Fruit fly (Drosophila melanogaster) whole organism, embryonic: ENCODE data around the gene Gale.

Experiments used
- ATbp ChIP-seq: fragments of 200-800 bp; sonication (Bioruptor generic); optimal IDR thresholded peaks from 2 replicates; lab custom pipeline; 2017; ENCODE audit warnings: missing biosample characterization, mild to moderate bottlenecking, missing genetic modification characterization, missing genetic modification reagents
- Awh ChIP-seq: fragments of 200-800 bp; sonication (Bioruptor generic); IDR thresholded peaks from 2 replicates; pipeline ENCODE4, ENCODE4 v1.3.6; 2022; ENCODE audit warnings: missing biosample characterization, missing genetic modification characterization
- BtbVII ChIP-seq: fragments of 200-800 bp; sonication (Bioruptor generic); optimal IDR thresholded peaks from 3 replicates; lab custom pipeline; 2017; ENCODE audit warnings: missing biosample characterization, mild to moderate bottlenecking, missing genetic modification characterization
- CG1024 ChIP-seq: fragments of 200-800 bp; sonication (Bioruptor generic); IDR thresholded peaks from 2 replicates; pipeline ENCODE4 v1.3.6; 2022; ENCODE audit warnings: missing biosample characterization, missing genetic modification characterization
- CG12071 ChIP-seq: fragments of 200-800 bp; sonication (Bioruptor generic); optimal IDR thresholded peaks from 3 replicates; lab custom pipeline; 2018; ENCODE audit warnings: missing biosample characterization, mild to moderate bottlenecking, missing genetic modification characterization
- CG12942 ChIP-seq: fragments of 200-800 bp; sonication (Bioruptor generic); optimal IDR thresholded peaks from 3 replicates; lab custom pipeline; 2016; ENCODE audit warnings: missing biosample characterization, missing genetic modification characterization
- CG14860 ChIP-seq: fragments of 200-800 bp; sonication (Bioruptor generic); IDR thresholded peaks from 3 replicates; pipeline ENCODE4 v1.3.6; 2022; ENCODE audit warnings: missing biosample characterization, missing genetic modification characterization; ENCODE audit not compliant: partially characterized antibody
- CG15011 ChIP-seq: fragments of 200-800 bp; sonication (Bioruptor generic); optimal IDR thresholded peaks from 3 replicates; lab custom pipeline; 2018; ENCODE audit warnings: missing biosample characterization, mild to moderate bottlenecking, missing genetic modification characterization
- CG15479 ChIP-seq: fragments of 200-800 bp; sonication (Bioruptor generic); optimal IDR thresholded peaks from 3 replicates; lab custom pipeline; 2019; ENCODE audit warnings: missing biosample characterization, mild to moderate bottlenecking, missing genetic modification characterization, moderate library complexity
- CG1603 ChIP-seq: fragments of 200-800 bp; sonication (Bioruptor generic); optimal IDR thresholded peaks from 2 replicates; lab custom pipeline; 2019; ENCODE audit warnings: missing biosample characterization, mild to moderate bottlenecking, missing genetic modification characterization, moderate library complexity
- CG17385 ChIP-seq: fragments of 200-800 bp; sonication (Bioruptor generic); optimal IDR thresholded peaks from 3 replicates; lab custom pipeline; 2018; ENCODE audit warnings: missing biosample characterization, mild to moderate bottlenecking, missing genetic modification characterization
- CG17568 ChIP-seq: fragments of 200-800 bp; sonication (Bioruptor generic); optimal IDR thresholded peaks from 2 replicates; lab custom pipeline; 2018; ENCODE audit warnings: missing biosample characterization, mild to moderate bottlenecking, missing genetic modification characterization, moderate library complexity
- CG18011 ChIP-seq: fragments of 200-800 bp; sonication (Bioruptor generic); optimal IDR thresholded peaks from 2 replicates; lab custom pipeline; 2017; ENCODE audit warnings: missing biosample characterization, missing genetic modification characterization, mild to moderate bottlenecking, moderate library complexity, missing genotype
- CG3726 ChIP-seq: fragments of 200-800 bp; sonication (Bioruptor generic); IDR thresholded peaks from 3 replicates; pipeline ENCODE4, ENCODE4 v1.3.6; 2022; ENCODE audit warnings: missing biosample characterization, missing genetic modification characterization
- CG4360 ChIP-seq: fragments of 200-800 bp; sonication (Bioruptor generic); IDR thresholded peaks from 2 replicates; pipeline ENCODE4 v1.3.6; 2022; ENCODE audit warnings: missing biosample characterization, missing genetic modification characterization
- CG6272 ChIP-seq: fragments of 200-800 bp; sonication (Bioruptor generic); IDR thresholded peaks from 2 replicates; pipeline ENCODE4 v1.3.6; 2022; ENCODE audit warnings: missing biosample characterization, missing genetic modification characterization
- CG6854 ChIP-seq: fragments of 200-800 bp; sonication (Bioruptor generic); optimal IDR thresholded peaks from 3 replicates; lab custom pipeline; 2017; ENCODE audit warnings: missing biosample characterization, mild to moderate bottlenecking, missing genetic modification characterization
- CTCF ChIP-seq: fragments of 200-800 bp; sonication (Bioruptor generic); optimal IDR thresholded peaks from 2 replicates; lab custom pipeline; 2017; ENCODE audit warnings: missing biosample characterization, mild to moderate bottlenecking, missing genetic modification characterization, moderate library complexity
- CoRest ChIP-seq: fragments of 200-800 bp; sonication (Bioruptor generic); optimal IDR thresholded peaks from 3 replicates; lab custom pipeline; 2018; ENCODE audit warnings: missing biosample characterization, mild to moderate bottlenecking, missing genetic modification characterization, moderate library complexity
- E2f2 ChIP-seq: fragments of 200-800 bp; sonication (Bioruptor generic); IDR thresholded peaks from 2 replicates; pipeline ENCODE4 v1.3.6; 2022; ENCODE audit warnings: missing biosample characterization, missing genetic modification characterization
- Fer1 ChIP-seq: fragments of 200-800 bp; sonication (Bioruptor generic); optimal IDR thresholded peaks from 2 replicates; lab custom pipeline; 2017; ENCODE audit warnings: missing biosample characterization, mild to moderate bottlenecking, missing genetic modification characterization
- Jarid2 ChIP-seq: fragments of 200-800 bp; sonication (Bioruptor generic); optimal IDR thresholded peaks from 3 replicates; lab custom pipeline; 2017; ENCODE audit warnings: mild to moderate bottlenecking, missing biosample characterization, missing genetic modification reagents, missing genetic modification characterization
- Med ChIP-seq: fragments of 200-800 bp; sonication (Bioruptor generic); peaks from one replicate; lab custom pipeline; 2016; ENCODE audit warnings: missing biosample characterization, missing genetic modification characterization, mild to moderate bottlenecking, inconsistent platforms, moderate library complexity
- NFAT ChIP-seq: fragments of 200-800 bp; sonication (Bioruptor generic); IDR thresholded peaks from 2 replicates; pipeline ENCODE4 v1.3.6; 2022; ENCODE audit warnings: missing biosample characterization, missing genetic modification characterization
- Neu2 ChIP-seq: fragments of 200-800 bp; sonication (Bioruptor generic); optimal IDR thresholded peaks from 3 replicates; lab custom pipeline; 2016; ENCODE audit warnings: missing biosample characterization, missing genetic modification characterization, borderline replicate concordance
- Opbp ChIP-seq: fragments of 200-800 bp; sonication (Bioruptor generic); IDR thresholded peaks from 3 replicates; pipeline ENCODE4 v1.3.6; 2022; ENCODE audit warnings: missing biosample characterization, missing genetic modification characterization; ENCODE audit not compliant: partially characterized antibody
- Spps ChIP-seq: fragments of 200-800 bp; sonication (Bioruptor generic); optimal IDR thresholded peaks from 2 replicates; lab custom pipeline; 2018; ENCODE audit warnings: missing biosample characterization, mild to moderate bottlenecking, missing genetic modification characterization
- Stat92E ChIP-seq, 3 experiments: fragments of >200 bp in 2 of 3; fragments of 200-800 bp in 1 of 3; sonication (Bioruptor generic) in 1 of 3; optimal IDR thresholded peaks; 2 replicates each; lab custom pipeline; 2017 to 2019; ENCODE audit warnings: missing biosample characterization in 3 of 3, missing genetic modification characterization in 3 of 3, mild to moderate bottlenecking in 1 of 3, moderate library complexity in 1 of 3
- Xrp1 ChIP-seq: fragments of 200-800 bp; sonication (Bioruptor generic); IDR thresholded peaks from 2 replicates; pipeline ENCODE4 v1.3.6; 2022; ENCODE audit warnings: missing biosample characterization, missing genetic modification characterization
- amos ChIP-seq: fragments of 200-800 bp; sonication (Bioruptor generic); IDR thresholded peaks from 2 replicates; pipeline ENCODE4 v1.3.6; 2022; ENCODE audit warnings: missing biosample characterization, missing genetic modification characterization; ENCODE audit not compliant: partially characterized antibody
- caup ChIP-seq: fragments of 200-800 bp; sonication (Bioruptor generic); optimal IDR thresholded peaks from 3 replicates; lab custom pipeline; 2017; ENCODE audit warnings: missing biosample characterization, mild to moderate bottlenecking, missing genetic modification characterization, moderate library complexity; ENCODE audit not compliant: severe bottlenecking
- chinmo ChIP-seq: fragments of 200-800 bp; sonication (Bioruptor generic); IDR thresholded peaks from 4 replicates; pipeline ENCODE4 v1.3.6; 2022; ENCODE audit warnings: missing biosample characterization, missing genetic modification characterization; ENCODE audit not compliant: partially characterized antibody
- crp ChIP-seq, 2 experiments: fragments of 200-800 bp; sonication (Bioruptor generic); optimal IDR thresholded peaks; 2 replicates in 1 of 2; 3 replicates in 1 of 2; lab custom pipeline; 2017; ENCODE audit warnings: missing biosample characterization in 2 of 2, missing genetic modification characterization in 2 of 2, mild to moderate bottlenecking in 1 of 2, moderate library complexity in 1 of 2
- dysf ChIP-seq: fragments of 200-800 bp; sonication (Bioruptor generic); IDR thresholded peaks from 3 replicates; pipeline ENCODE4 v1.3.6; 2022; ENCODE audit warnings: missing biosample characterization, missing genetic modification characterization
- eve ChIP-seq, 2 experiments: fragments of >200 bp; optimal IDR thresholded peaks; 2 replicates each; lab custom pipeline; 2017; ENCODE audit warnings: missing biosample characterization in 2 of 2, missing genetic modification characterization in 2 of 2
- lbe ChIP-seq: fragments of 200-800 bp; sonication (Bioruptor generic); optimal IDR thresholded peaks from 2 replicates; lab custom pipeline; 2016; ENCODE audit warnings: missing biosample characterization, mild to moderate bottlenecking, missing genetic modification characterization
- mirr ChIP-seq: fragments of 200-800 bp; sonication (Bioruptor generic); optimal IDR thresholded peaks from 3 replicates; lab custom pipeline; 2018; ENCODE audit warnings: missing biosample characterization, mild to moderate bottlenecking, missing genetic modification characterization
- nmo ChIP-seq: fragments of 200-800 bp; sonication (Bioruptor generic); optimal IDR thresholded peaks from 2 replicates; lab custom pipeline; 2018; ENCODE audit warnings: missing biosample characterization, mild to moderate bottlenecking, missing genetic modification characterization, moderate library complexity
- nom ChIP-seq: fragments of 200-800 bp; sonication (Bioruptor generic); optimal IDR thresholded peaks from 2 replicates; lab custom pipeline; 2017; ENCODE audit warnings: missing biosample characterization, missing genetic modification characterization, mild to moderate bottlenecking, moderate library complexity, missing genetic modification reagents
- pzg ChIP-seq: fragments of 200-800 bp; sonication (Bioruptor generic); optimal IDR thresholded peaks from 3 replicates; lab custom pipeline; 2018; ENCODE audit warnings: missing biosample characterization, mild to moderate bottlenecking, missing genetic modification characterization, moderate library complexity
- repo ChIP-seq: fragments of 200-800 bp; sonication (Bioruptor generic); optimal IDR thresholded peaks from 2 replicates; lab custom pipeline; 2016; ENCODE audit warnings: missing biosample characterization, missing genetic modification characterization
- sens ChIP-seq: fragments of 200-800 bp; sonication (Bioruptor generic); peaks from one replicate; lab custom pipeline; 2016; ENCODE audit warnings: missing biosample characterization, missing genetic modification characterization
- sim ChIP-seq: fragments of 200-800 bp; sonication (Bioruptor generic); IDR thresholded peaks from 2 replicates; pipeline ENCODE4 v1.3.6; 2022; ENCODE audit warnings: missing biosample characterization, missing genetic modification characterization
- stwl ChIP-seq: fragments of 200-800 bp; sonication (Bioruptor generic); optimal IDR thresholded peaks from 3 replicates; lab custom pipeline; 2018; ENCODE audit warnings: missing biosample characterization, mild to moderate bottlenecking, missing genetic modification characterization, moderate library complexity
- wek ChIP-seq: fragments of 200-800 bp; sonication (Bioruptor generic); optimal IDR thresholded peaks from 3 replicates; lab custom pipeline; 2018; ENCODE audit warnings: missing biosample characterization, mild to moderate bottlenecking, missing genetic modification characterization, moderate library complexity
- zen2 ChIP-seq: fragments of 200-800 bp; sonication (Bioruptor generic); IDR thresholded peaks from 3 replicates; pipeline ENCODE4 v1.3.6; 2022; ENCODE audit warnings: missing biosample characterization, missing genetic modification characterization; ENCODE audit not compliant: partially characterized antibody

Gene Gale

dm6 chr3L:606490-607327 is 41.6 kb upstream of the Gale start, which contains the start of gene Reg-2 (continued):
- TF ChIP-seq CG17568 (GFP tag; lab: Kevin White, UChicago): no peak
- TF ChIP-seq lbe (GFP tag; lab: Kevin White, UChicago): peak; percentile 23
- TF ChIP-seq CG17385: peak; percentile 19
- TF ChIP-seq CG12071: peak; percentile 28
- TF ChIP-seq CG14860 (GFP tag; lab: Robert Waterston, UW): no peak
- peak; percentile 40 for TF ChIP-seq wek (GFP tag; lab: Kevin White, UChicago)
- TF ChIP-seq E2f2 (GFP tag; lab: Robert Waterston, UW): peak; percentile 96
- no peak for TF ChIP-seq Xrp1 (GFP tag; lab: Robert Waterston, UW)
- TF ChIP-seq sens (GFP tag; lab: Kevin White, UChicago): peak; percentile 30
- TF ChIP-seq Spps: no peak
- peak; percentile 86 for TF ChIP-seq Med (GFP tag; lab: Kevin White, UChicago)
- no peak for TF ChIP-seq CG3726 (GFP tag; lab: Robert Waterston, UW)
- peak; percentile 28 for TF ChIP-seq pzg (GFP tag; lab: Kevin White, UChicago)
- peak; percentile 86 for TF ChIP-seq chinmo (GFP tag; lab: Robert Waterston, UW)
- peak; percentile 49 for TF ChIP-seq CG15479 (GFP tag; lab: Kevin White, UChicago)
- no peak for TF ChIP-seq Opbp (GFP tag; lab: Robert Waterston, UW)
- TF ChIP-seq CoRest (tag; lab: Kevin White, UChicago): peak; percentile 40
- peak; percentile 37 for TF ChIP-seq nom (GFP tag; lab: Kevin White, UChicago)
- TF ChIP-seq CG6272 (GFP tag; lab: Robert Waterston, UW): no peak
- no peak for TF ChIP-seq zen2
- peak; percentile 53 for TF ChIP-seq BtbVII (GFP tag; lab: Kevin White, UChicago)
- TF ChIP-seq nmo (GFP tag; lab: Kevin White, UChicago): peak; percentile 28
- TF ChIP-seq NFAT (GFP tag; lab: Robert Waterston, UW): peak; percentile 59
- peak; percentile 99 for TF ChIP-seq CTCF (GFP tag; lab: Kevin White, UChicago)
- no peak for TF ChIP-seq sim (GFP tag; lab: Robert Waterston, UW)
- TF ChIP-seq ATbp: peak; percentile 6

- TF ChIP-seq CG1024 (GFP tag; lab: Robert Waterston, UW) (no peak), CG4360 (GFP tag; lab: Robert Waterston, UW) (peak; percentile 55; the same call in 1 of the 2 replicates), caup (GFP tag; lab: Kevin White, UChicago) (no peak), Fer1 (GFP tag; lab: Kevin White, UChicago) (no peak), eve (GFP tag; optimal IDR thresholded peaks at IDR 0.05; lab: Kevin White, UChicago) (no peak), CG15011 (GFP tag; lab: Kevin White, UChicago) (no peak), stwl (tag; lab: Kevin White, UChicago) (no peak), Jarid2 (GFP tag; lab: Kevin White, UChicago) (no peak), CG18011 (GFP tag; lab: Kevin White, UChicago) (no peak), chinmo (GFP tag; lab: Robert Waterston, UW) (0 out of 4 replicates have a peak, but pooled peaks have one; percentile 35), CG17568 (GFP tag; lab: Kevin White, UChicago) (no peak), CG6854 (GFP tag; lab: Kevin White, UChicago) (no peak), amos (GFP tag; lab: Robert Waterston, UW) (no peak), dysf (GFP tag; lab: Robert Waterston, UW) (no peak), Neu2 (GFP tag; lab: Kevin White, UChicago) (no peak), crp (GFP tag; optimal IDR thresholded peaks at IDR 0.05; lab: Kevin White, UChicago) (no peak), mirr (GFP tag; lab: Kevin White, UChicago) (no peak), Awh (GFP tag; lab: Robert Waterston, UW) (0 out of 2 replicates have a peak, but pooled peaks have one; percentile 37), Stat92E (GFP tag; optimal IDR thresholded peaks at IDR 0.05; lab: Kevin White, UChicago) (no peak), CG1603 (tag; lab: Kevin White, UChicago) (no peak), CG12942 (no peak), repo (GFP tag; lab: Kevin White, UChicago) (no peak)
Observed at dm6 chr3L:607551-608314, 40.6 kb upstream of the Gale start.
